Worm (Caenorhabditis elegans) whole organism, young adult: ENCODE data around the gene tin-9.1.

Experiments used
- F23B12.7 ChIP-seq: sonication (generic microtip); optimal IDR thresholded peaks from 2 replicates; lab custom pipeline; 2017; ENCODE audit warnings: missing genetic modification characterization, mild to moderate bottlenecking, missing compliant biosample characterization, antibody characterized with exemption, moderate library complexity; ENCODE audit not compliant: insufficient read depth
- F33H1.4 ChIP-seq: fragments of 200-800 bp; sonication (Bioruptor generic); IDR thresholded peaks from 2 replicates; pipeline ENCODE4 v1.3.6; 2022; ENCODE audit warnings: missing genetic modification reagents, missing genetic modification characterization, missing compliant biosample characterization
- F37B4.10 ChIP-seq: fragments of 200-800 bp; sonication (Bioruptor generic); IDR thresholded peaks from 2 replicates; pipeline ENCODE4 v1.3.6; 2022; ENCODE audit warnings: missing genetic modification characterization, missing compliant biosample characterization
- F39B2.1 ChIP-seq: fragments of 200-800 bp; sonication (Bioruptor generic); IDR thresholded peaks from 2 replicates; pipeline ENCODE4 v1.3.6; 2022; ENCODE audit warnings: missing genetic modification reagents, missing genetic modification characterization, missing compliant biosample characterization
- F49E8.2 ChIP-seq: sonication (generic microtip); optimal IDR thresholded peaks from 3 replicates; lab custom pipeline; 2017; ENCODE audit warnings: missing genetic modification characterization, mild to moderate bottlenecking, missing compliant biosample characterization, antibody characterized with exemption, moderate library complexity; ENCODE audit not compliant: insufficient read depth
- F55B11.4 ChIP-seq: sonication (generic microtip); optimal IDR thresholded peaks from 2 replicates; lab custom pipeline; 2016; ENCODE audit warnings: missing compliant biosample characterization, missing genetic modification characterization, borderline replicate concordance; ENCODE audit not compliant: insufficient read depth
- K11D2.4 ChIP-seq: fragments of 200-800 bp; sonication (Bioruptor generic); IDR thresholded peaks from 2 replicates; pipeline ENCODE4 v1.3.6; 2022; ENCODE audit warnings: missing genetic modification reagents, missing genetic modification characterization, missing compliant biosample characterization
- K12H6.12 ChIP-seq: fragments of 200-800 bp; sonication (Bioruptor generic); optimal IDR thresholded peaks from 2 replicates; lab custom pipeline; 2018; ENCODE audit warnings: mild to moderate bottlenecking, missing genetic modification characterization, missing compliant biosample characterization
- T26A5.8 ChIP-seq: sonication (generic microtip); optimal IDR thresholded peaks from 2 replicates; lab custom pipeline; 2016; ENCODE audit warnings: missing genetic modification characterization, missing compliant biosample characterization
- Y79H2A.3 ChIP-seq: fragments of 200-800 bp; sonication (Bioruptor generic); conservative IDR thresholded peaks from 2 replicates; pipeline ENCODE4 v1.3.6; 2022; ENCODE audit warnings: missing genetic modification reagents, missing genetic modification characterization, missing compliant biosample characterization
- ZK185.1 ChIP-seq: sonication (generic microtip); optimal IDR thresholded peaks from 2 replicates; lab custom pipeline; 2016; ENCODE audit warnings: mild to moderate bottlenecking, missing genetic modification characterization, missing compliant biosample characterization; ENCODE audit not compliant: poor library complexity, severe bottlenecking
- cebp-1 ChIP-seq, 2 experiments: fragments of 200-800 bp in 1 of 2; sonication (Bioruptor generic) in 1 of 2; sonication (generic microtip) in 1 of 2; IDR thresholded peaks in 1 of 2; optimal IDR thresholded peaks in 1 of 2; 2 replicates each; pipeline versions ENCODE4 v1.3.6 to Lab custom; 2017 to 2022; ENCODE audit warnings: missing compliant biosample characterization in 2 of 2, missing genetic modification characterization in 2 of 2, mild to moderate bottlenecking in 1 of 2, missing genetic modification reagents in 1 of 2, moderate library complexity in 1 of 2
- ceh-91 ChIP-seq: fragments of 200-800 bp; sonication (Bioruptor generic); IDR thresholded peaks from 2 replicates; pipeline ENCODE4 v1.3.6; 2022; ENCODE audit warnings: missing genetic modification reagents, missing genetic modification characterization, missing compliant biosample characterization
- die-1 ChIP-seq: sonication (generic microtip); optimal IDR thresholded peaks from 2 replicates; lab custom pipeline; 2016; ENCODE audit warnings: missing genotype, mild to moderate bottlenecking, missing genetic modification characterization, missing compliant biosample characterization
- dox-1 ChIP-seq: fragments of 200-800 bp; sonication (Bioruptor generic); IDR thresholded peaks from 2 replicates; pipeline ENCODE4 v1.3.6; 2022; ENCODE audit warnings: missing genetic modification reagents, missing genetic modification characterization, missing compliant biosample characterization
- efl-1 ChIP-seq: fragments of 150-350 bp; optimal IDR thresholded peaks from 2 replicates; lab custom pipeline; 2014; ENCODE audit warnings: missing biosample characterization, missing genetic modification reagents, missing genetic modification characterization
- egl-18 ChIP-seq: fragments of 200-800 bp; sonication (Bioruptor generic); IDR thresholded peaks from 2 replicates; pipeline ENCODE4 v1.3.6; 2022; ENCODE audit warnings: missing genetic modification reagents, missing genetic modification characterization, missing compliant biosample characterization
- ekl-4 ChIP-seq: fragments of 200-800 bp; sonication (Bioruptor generic); IDR thresholded peaks from 2 replicates; pipeline ENCODE4 v1.3.6; 2022; ENCODE audit warnings: missing genetic modification reagents, missing genetic modification characterization, missing compliant biosample characterization
- him-1 ChIP-seq: sonication (generic microtip); optimal IDR thresholded peaks from 2 replicates; lab custom pipeline; 2016; ENCODE audit warnings: missing genotype, missing genetic modification reagents, missing genetic modification characterization, missing compliant biosample characterization
- hlh-26 ChIP-seq: fragments of 200-800 bp; sonication (Bioruptor generic); conservative IDR thresholded peaks from 2 replicates; pipeline ENCODE4 v1.3.6; 2022; ENCODE audit warnings: missing genetic modification reagents, missing genetic modification characterization, missing compliant biosample characterization
- hmg-1.2 ChIP-seq: fragments of 200-800 bp; sonication (Bioruptor generic); IDR thresholded peaks from 2 replicates; pipeline ENCODE4 v1.3.6; 2022; ENCODE audit warnings: missing genetic modification reagents, missing genetic modification characterization, missing compliant biosample characterization
- let-607 ChIP-seq, 2 experiments: fragments of 200-800 bp in 1 of 2; sonication (Bioruptor generic) in 1 of 2; sonication (generic microtip) in 1 of 2; optimal IDR thresholded peaks; 2 replicates each; lab custom pipeline; 2016 to 2018; ENCODE audit warnings: mild to moderate bottlenecking in 2 of 2, missing compliant biosample characterization in 2 of 2, missing genetic modification characterization in 2 of 2, moderate library complexity in 2 of 2, missing genotype in 1 of 2
- lin-26 ChIP-seq: fragments of 200-800 bp; sonication (Bioruptor generic); IDR thresholded peaks from 2 replicates; pipeline ENCODE4 v1.3.6; 2022; ENCODE audit warnings: missing genetic modification reagents, missing genetic modification characterization, missing compliant biosample characterization
- lin-35 ChIP-seq, 3 experiments: fragments of 150-350 bp in 2 of 3; sonication (generic microtip) in 1 of 3; optimal IDR thresholded peaks; 2 replicates each; lab custom pipeline; 2014 to 2018; ENCODE audit warnings: missing biosample characterization in 3 of 3, missing genetic modification characterization in 3 of 3, missing genetic modification reagents in 3 of 3
- lin-40 ChIP-seq: sonication (generic microtip); optimal IDR thresholded peaks from 2 replicates; lab custom pipeline; 2016; ENCODE audit warnings: missing genetic modification characterization, mild to moderate bottlenecking, missing compliant biosample characterization, missing genotype, missing genetic modification reagents
- lin-54 ChIP-seq: fragments of 200-800 bp; sonication (Bioruptor generic); optimal IDR thresholded peaks from 2 replicates; lab custom pipeline; 2018; ENCODE audit warnings: mild to moderate bottlenecking, missing genetic modification characterization, missing compliant biosample characterization
- lsl-1 ChIP-seq: fragments of 200-800 bp; sonication (Bioruptor generic); optimal IDR thresholded peaks from 2 replicates; lab custom pipeline; 2018; ENCODE audit warnings: mild to moderate bottlenecking, missing genetic modification characterization, moderate library complexity, missing compliant biosample characterization
- madf-6 ChIP-seq: fragments of 200-800 bp; sonication (Bioruptor generic); IDR thresholded peaks from 2 replicates; pipeline ENCODE4 v1.3.6; 2022; ENCODE audit warnings: missing genetic modification reagents, missing genetic modification characterization, missing compliant biosample characterization
- madf-8 ChIP-seq: fragments of 200-800 bp; sonication (Bioruptor generic); conservative IDR thresholded peaks from 2 replicates; pipeline ENCODE4 v1.3.6; 2022; ENCODE audit warnings: missing genetic modification reagents, missing genetic modification characterization, missing compliant biosample characterization
- mcd-1 ChIP-seq: fragments of 200-800 bp; sonication (Bioruptor generic); IDR thresholded peaks from 2 replicates; pipeline ENCODE4 v1.3.6; 2022; ENCODE audit warnings: missing genetic modification reagents, missing genetic modification characterization, missing compliant biosample characterization
- mel-28 ChIP-seq: sonication (generic microtip); optimal IDR thresholded peaks from 2 replicates; lab custom pipeline; 2016; ENCODE audit warnings: borderline replicate concordance, mild to moderate bottlenecking, missing genetic modification characterization, missing compliant biosample characterization
- nfya-2 ChIP-seq: fragments of 200-800 bp; sonication (Bioruptor generic); IDR thresholded peaks from 2 replicates; pipeline ENCODE4 v1.3.6; 2022; ENCODE audit warnings: missing genetic modification reagents, missing genetic modification characterization, missing compliant biosample characterization
- nfyb-1 ChIP-seq: fragments of 200-800 bp; sonication (Bioruptor generic); IDR thresholded peaks from 2 replicates; pipeline ENCODE4 v1.3.6; 2022; ENCODE audit warnings: missing genetic modification reagents, missing genetic modification characterization, missing compliant biosample characterization
- nhr-27 ChIP-seq: fragments of 200-800 bp; sonication (Bioruptor generic); optimal IDR thresholded peaks from 2 replicates; lab custom pipeline; 2018; ENCODE audit warnings: mild to moderate bottlenecking, missing genetic modification characterization, moderate library complexity, missing compliant biosample characterization
- nhr-80 ChIP-seq: sonication (generic microtip); optimal IDR thresholded peaks from 2 replicates; lab custom pipeline; 2016; ENCODE audit warnings: missing genetic modification characterization, missing compliant biosample characterization
- rcor-1 ChIP-seq: fragments of 200-800 bp; sonication (Bioruptor generic); IDR thresholded peaks from 2 replicates; pipeline ENCODE4 v1.3.6; 2022; ENCODE audit warnings: missing genetic modification reagents, missing genetic modification characterization, missing compliant biosample characterization
- rpc-1 ChIP-seq, 2 experiments: fragments of 150-350 bp in 1 of 2; sonication (generic microtip) in 1 of 2; optimal IDR thresholded peaks; 2 replicates each; lab custom pipeline; 2014 to 2018; ENCODE audit warnings: missing biosample characterization in 1 of 2, missing genetic modification characterization in 1 of 2, missing genetic modification reagents in 1 of 2, missing genotype in 1 of 2
- snpc-4 ChIP-seq, 5 experiments: fragments of 150-350 bp in 1 of 5; sonication (generic microtip) in 4 of 5; optimal IDR thresholded peaks; 2 replicates each; lab custom pipeline; 2014 to 2018; ENCODE audit warnings: missing genetic modification characterization in 5 of 5, missing biosample characterization in 3 of 5, antibody characterized with exemption in 2 of 5, mild to moderate bottlenecking in 2 of 5, missing compliant biosample characterization in 2 of 5, missing genotype in 2 of 5, moderate library complexity in 2 of 5, missing genetic modification reagents in 1 of 5
- tbp1 ChIP-seq: fragments of 200-800 bp; sonication (Bioruptor generic); optimal IDR thresholded peaks from 2 replicates; lab custom pipeline; 2018; ENCODE audit warnings: mild to moderate bottlenecking, missing genetic modification characterization, missing compliant biosample characterization
- tlf-1 ChIP-seq: fragments of 200-800 bp; sonication (Bioruptor generic); optimal IDR thresholded peaks from 2 replicates; lab custom pipeline; 2018; ENCODE audit warnings: mild to moderate bottlenecking, missing genetic modification characterization, missing compliant biosample characterization
- xnd-1 ChIP-seq: sonication (generic microtip); optimal IDR thresholded peaks from 2 replicates; lab custom pipeline; 2016; ENCODE audit warnings: missing genotype, missing genetic modification reagents, missing genetic modification characterization, missing compliant biosample characterization
- ztf-18 ChIP-seq: sonication (generic microtip); optimal IDR thresholded peaks from 2 replicates; lab custom pipeline; 2016; ENCODE audit warnings: missing genotype, mild to moderate bottlenecking, missing genetic modification characterization, missing compliant biosample characterization
- ztf-6 ChIP-seq: fragments of 200-800 bp; sonication (Bioruptor generic); IDR thresholded peaks from 2 replicates; pipeline ENCODE4 v1.3.6; 2022; ENCODE audit warnings: missing genetic modification reagents, missing genetic modification characterization, missing compliant biosample characterization

The tin-9.1 gene

ce11 chrIV:7044552-7045139 lies at the start of gene tin-9.1:
Gene tin-9.1, minus strand, starts transcription at chrIV:7044602.
- TF ChIP-seq lin-54 (GFP tag; lab: Kevin White, UChicago): peak; percentile 61
- 0 out of 2 replicates have a peak, but pooled peaks have one; percentile 50 for TF ChIP-seq nfyb-1 (GFP tag; lab: Robert Waterston, UW)
- TF ChIP-seq F39B2.1: no peak
- TF ChIP-seq ekl-4 (GFP tag; lab: Robert Waterston, UW): 0 out of 2 replicates have a peak, but pooled peaks have one; percentile 50
- no peak for TF ChIP-seq tlf-1 (GFP tag; lab: Kevin White, UChicago)
- TF ChIP-seq F49E8.2 (tag; lab: Kevin White, UChicago): peak; percentile 29
- TF ChIP-seq lin-35 (GFP tag; optimal IDR thresholded peaks at IDR 0.05; lab: Kevin White, UChicago): peak in 1 of 3 experiments; percentile 67
- peak; percentile 67 for TF ChIP-seq lin-40 (tag; lab: Kevin White, UChicago)
- TF ChIP-seq F37B4.10: no peak
- 0 out of 2 replicates have a peak, but pooled peaks have one; percentile 24 for TF ChIP-seq ceh-91 (GFP tag; lab: Robert Waterston, UW)
- TF ChIP-seq hlh-26: no peak
- TF ChIP-seq efl-1: peak; percentile 36
- TF ChIP-seq K11D2.4 (GFP tag; lab: Robert Waterston, UW): peak; percentile 42; the same call in 1 of the 2 replicates
- no peak for TF ChIP-seq cebp-1 (GFP tag; IDR thresholded peaks at IDR 0.05; lab: Robert Waterston, UW)
- TF ChIP-seq cebp-1 (tag; optimal IDR thresholded peaks at IDR 0.05; lab: Kevin White, UChicago): peak; percentile 41
- TF ChIP-seq snpc-4 (GFP tag; optimal IDR thresholded peaks at IDR 0.05; lab: Kevin White, UChicago): peak; percentile 17
- peak in 3 of 4 experiments; percentile 29 to 68 (median 49) for TF ChIP-seq snpc-4 (tag; optimal IDR thresholded peaks at IDR 0.05; lab: Kevin White, UChicago)
- no peak for TF ChIP-seq lin-26
- TF ChIP-seq tbp1 (GFP tag; lab: Kevin White, UChicago): peak; percentile 31
- peak; percentile 68 for TF ChIP-seq mcd-1 (GFP tag; lab: Robert Waterston, UW)
- TF ChIP-seq nhr-80 (tag; lab: Kevin White, UChicago): peak; percentile 30
- peak in 1 of 2 experiments; percentile 1 for TF ChIP-seq let-607 (tag; optimal IDR thresholded peaks at IDR 0.05; lab: Kevin White, UChicago)
- TF ChIP-seq die-1 (tag; lab: Kevin White, UChicago): no peak
- peak; percentile 93 for TF ChIP-seq ztf-18 (tag; lab: Kevin White, UChicago)
- TF ChIP-seq lsl-1 (GFP tag; lab: Kevin White, UChicago): peak; percentile 57
- no peak for TF ChIP-seq K12H6.12 (tag; lab: Kevin White, UChicago)
- peak; percentile 50 for TF ChIP-seq F33H1.4
- peak; percentile 44; the same call in 1 of the 2 replicates for TF ChIP-seq dox-1 (GFP tag; lab: Robert Waterston, UW)
- peak; percentile 73 for TF ChIP-seq madf-6
- TF ChIP-seq him-1: peak; percentile 63
- TF ChIP-seq F23B12.7 (tag; lab: Kevin White, UChicago): no peak
- peak; percentile 13 for TF ChIP-seq ZK185.1
- TF ChIP-seq hmg-1.2 (GFP tag; lab: Robert Waterston, UW): peak; percentile 70
- TF ChIP-seq rcor-1 (GFP tag; lab: Robert Waterston, UW): 0 out of 2 replicates have a peak, but pooled peaks have one; percentile 9

- TF ChIP-seq ztf-6 (GFP tag; lab: Robert Waterston, UW): no peak
- TF ChIP-seq xnd-1 (tag; lab: Kevin White, UChicago): no peak
- no peak for TF ChIP-seq nhr-27 (tag; lab: Kevin White, UChicago)
- TF ChIP-seq snpc-4 (GFP tag; optimal IDR thresholded peaks at IDR 0.05; lab: Kevin White, UChicago): peak; percentile 37
- TF ChIP-seq snpc-4 (tag; optimal IDR thresholded peaks at IDR 0.05; lab: Kevin White, UChicago): peak; percentile 60 to 88 (median 76)
- TF ChIP-seq madf-8 (GFP tag; lab: Robert Waterston, UW): peak; percentile 54
- TF ChIP-seq Y79H2A.3 (GFP tag; lab: Robert Waterston, UW): no peak
- TF ChIP-seq die-1 (tag; lab: Kevin White, UChicago): no peak
- no peak for TF ChIP-seq cebp-1 (GFP tag; IDR thresholded peaks at IDR 0.05; lab: Robert Waterston, UW)
- TF ChIP-seq cebp-1 (tag; optimal IDR thresholded peaks at IDR 0.05; lab: Kevin White, UChicago): peak; percentile 77
- TF ChIP-seq nfya-2 (GFP tag; lab: Robert Waterston, UW): no peak
- no peak for TF ChIP-seq T26A5.8 (tag; lab: Kevin White, UChicago)
- TF ChIP-seq egl-18 (GFP tag; lab: Robert Waterston, UW): no peak
- TF ChIP-seq F33H1.4: peak; percentile 94
- TF ChIP-seq K11D2.4 (GFP tag; lab: Robert Waterston, UW): peak; percentile 56; the same call in 1 of the 2 replicates
- no peak for TF ChIP-seq F37B4.10
- no peak for TF ChIP-seq mel-28 (tag; lab: Kevin White, UChicago)
- no peak for TF ChIP-seq F55B11.4
- no peak for TF ChIP-seq rpc-1 (optimal IDR thresholded peaks at IDR 0.05; lab: Kevin White, UChicago)
- no peak for TF ChIP-seq rpc-1 (tag; optimal IDR thresholded peaks at IDR 0.05; lab: Kevin White, UChicago)
Observed at ce11 chrIV:7084632-7085160, 40.3 kb upstream of the tin-9.1 start, which contains the start of gene rps-4. Gene rps-4, minus strand, starts transcription at chrIV:7084682.
